Worm (Caenorhabditis elegans): ENCODE data around the gene C37C3.17.

Gene C37C3.17

DNA sequence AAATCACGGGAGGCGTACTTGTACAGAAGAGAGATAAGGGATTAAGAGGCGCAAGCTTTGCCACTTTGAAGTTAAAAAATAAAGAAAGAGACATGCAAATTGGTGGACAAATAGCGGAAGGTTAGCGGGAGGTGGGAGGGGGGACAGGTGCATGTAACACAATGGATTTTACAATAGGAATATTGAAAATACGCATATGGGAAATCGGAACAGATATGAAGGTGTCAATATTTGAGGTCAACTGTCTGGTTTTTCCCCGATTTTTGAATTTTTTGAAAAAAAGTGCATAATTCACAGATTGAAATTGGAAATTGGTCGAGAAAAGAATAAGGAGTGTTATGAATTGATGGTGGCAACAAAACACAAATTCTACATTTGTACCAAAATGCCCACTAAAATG, at the start of gene C37C3.17:
Gene C37C3.17, minus strand, starts transcription at position 101 of the 400 bp plus-strand sequence.
- TF ChIP-seq ets-4 (tag; optimal IDR thresholded peaks at IDR 0.05) (no peak), ceh-2 (tag; optimal IDR thresholded peaks at IDR 0.05) (no peak)

DNA sequence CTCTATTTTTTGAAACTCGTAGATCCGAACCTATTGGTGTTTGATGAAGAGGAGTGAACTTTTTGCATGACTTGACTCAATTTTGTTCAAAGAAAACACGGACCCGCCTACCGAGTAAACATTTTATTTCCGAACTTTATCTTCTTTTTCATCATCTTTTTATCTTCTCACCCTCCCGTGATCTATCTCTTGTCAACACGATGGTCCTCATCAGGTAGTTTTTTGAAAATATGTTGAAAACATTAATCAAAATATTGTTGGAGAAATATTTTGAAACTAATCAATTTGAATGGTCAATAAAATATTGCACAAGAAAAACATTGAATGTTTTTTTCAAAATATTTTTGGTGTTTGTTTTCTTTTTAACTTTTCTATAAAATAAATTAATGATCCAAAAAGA, 46.7 kb upstream of the C37C3.17 start:
- TF ChIP-seq npax-4 (tag; optimal IDR thresholded peaks at IDR 0.05) (no peak), hlh-13 (GFP tag; optimal IDR thresholded peaks at IDR 0.05) (no peak), K02D7.2 (tag; optimal IDR thresholded peaks at IDR 0.05) (no peak)

- TF ChIP-seq elt-4 (tag; optimal IDR thresholded peaks at IDR 0.05) (no peak), dve-1 (tag; optimal IDR thresholded peaks at IDR 0.05) (no peak), C08G9.2 (tag; optimal IDR thresholded peaks at IDR 0.05) (no peak), pha-4 (tag; optimal IDR thresholded peaks at IDR 0.05) (no peak), gmeb-2 (tag; optimal IDR thresholded peaks at IDR 0.05) (no peak), dmd-4 (tag; optimal IDR thresholded peaks at IDR 0.05; ENCODE audit: borderline replicate concordance) (no peak), ceh-19 (GFP tag; optimal IDR thresholded peaks at IDR 0.05) (no peak), ceh-30 (tag; optimal IDR thresholded peaks at IDR 0.05) (no peak)
These were observed 42.7 kb upstream of the C37C3.17 start for ce11 chrV:7904389-7904788.

DNA sequence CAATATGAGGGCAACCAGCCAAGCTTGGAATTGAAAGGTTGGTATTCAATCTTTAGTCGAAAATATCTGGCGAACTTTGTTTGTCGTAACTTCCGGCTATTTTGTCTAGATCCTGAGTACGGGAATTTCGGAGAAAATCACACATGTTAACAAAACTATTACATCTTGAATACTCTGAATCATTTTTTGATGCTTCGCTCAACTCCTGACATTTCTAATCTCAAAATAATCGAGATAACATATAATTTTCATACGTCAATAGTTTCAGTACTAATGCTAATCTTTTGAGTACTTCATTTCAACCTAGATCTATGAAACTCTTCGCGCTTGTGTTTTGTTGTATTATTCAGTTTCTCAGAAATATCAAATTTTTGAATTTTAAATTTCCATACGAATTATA, 39.5 kb upstream of the C37C3.17 start:
- TF ChIP-seq hlh-6 (tag; optimal IDR thresholded peaks at IDR 0.05) (no peak), ceh-45 (GFP tag; IDR thresholded peaks at IDR 0.05) (no peak), pros-1 (tag; optimal IDR thresholded peaks at IDR 0.05) (no peak), ceh-22 (tag; optimal IDR thresholded peaks at IDR 0.05) (no peak), gmeb-2 (tag; optimal IDR thresholded peaks at IDR 0.05) (no peak), nfya-1 (tag; optimal IDR thresholded peaks at IDR 0.05) (no peak), hlh-8 (tag; optimal IDR thresholded peaks at IDR 0.05) (no peak), unc-42 (tag; optimal IDR thresholded peaks at IDR 0.05) (no peak), sox-2 (GFP tag; IDR thresholded peaks at IDR 0.05) (no peak), pha-4 (tag; optimal IDR thresholded peaks at IDR 0.05) (no peak), elt-2 (tag; optimal IDR thresholded peaks at IDR 0.05) (no peak), ahr-1 (tag; optimal IDR thresholded peaks at IDR 0.05) (no peak), ceh-34 (tag; optimal IDR thresholded peaks at IDR 0.05) (no peak), C08G9.2 (tag; optimal IDR thresholded peaks at IDR 0.05) (no peak), npax-4 (tag; optimal IDR thresholded peaks at IDR 0.05) (no peak)

- TF ChIP-seq ceh-48 (tag; optimal IDR thresholded peaks at IDR 0.05), result no peak
- TF ChIP-seq npax-4 (tag; optimal IDR thresholded peaks at IDR 0.05), result no peak
- no peak for TF ChIP-seq che-1 (tag; optimal IDR thresholded peaks at IDR 0.05)
- TF ChIP-seq tbx-2 (tag; optimal IDR thresholded peaks at IDR 0.05), result no peak
- TF ChIP-seq nhr-11 (tag; optimal IDR thresholded peaks at IDR 0.05), result no peak
- no peak for TF ChIP-seq hlh-30 (tag; optimal IDR thresholded peaks at IDR 0.05; ENCODE audit: insufficient read depth)
- TF ChIP-seq zip-5 (tag; optimal IDR thresholded peaks at IDR 0.05), result no peak
- no peak for TF ChIP-seq madf-2 (tag; optimal IDR thresholded peaks at IDR 0.05)
- no peak for TF ChIP-seq K02D7.2 (tag; optimal IDR thresholded peaks at IDR 0.05)
These were observed 38.1 kb upstream of the C37C3.17 start, which contains the start of gene F40A3.7 for ce11 chrV:7899761-7900160. TSS of gene F40A3.7 (minus strand) at chrV:7899861.

DNA sequence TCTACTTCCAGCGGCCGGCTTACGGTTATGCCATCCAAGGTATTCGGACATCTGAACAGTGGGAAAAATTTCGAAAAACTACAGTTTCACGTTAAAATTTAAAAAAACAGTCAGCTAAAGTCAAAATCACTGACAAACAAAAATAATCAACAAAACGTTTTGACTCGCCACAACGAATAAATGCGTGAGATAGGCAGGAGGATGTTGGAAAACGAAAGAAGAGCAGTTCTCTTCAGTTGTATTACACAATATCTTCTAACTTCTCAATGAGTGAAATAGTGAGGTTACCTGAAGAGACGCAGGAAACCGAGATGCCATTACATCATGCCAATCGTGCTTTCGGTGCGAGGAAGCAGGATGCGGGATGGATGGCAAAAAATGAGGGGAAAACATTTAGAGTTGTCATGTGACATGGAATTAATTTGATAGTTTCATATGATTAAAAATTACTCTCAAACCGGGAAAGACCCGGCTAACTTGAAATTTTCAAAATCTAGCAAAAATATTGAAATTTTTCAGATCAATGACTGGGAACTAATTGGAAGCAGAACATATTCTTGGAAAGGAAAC, 32.2 kb upstream of the C37C3.17 start, which contains the start of gene F40A3.6:
Gene F40A3.6, minus strand, starts transcription at position 51 of the 570 bp plus-strand sequence.
- TF ChIP-seq pha-4 (tag; optimal IDR thresholded peaks at IDR 0.05) (no peak), ttx-3 (tag; optimal IDR thresholded peaks at IDR 0.05) (no peak), pat-9 (tag; optimal IDR thresholded peaks at IDR 0.05) (no peak), gmeb-2 (tag; optimal IDR thresholded peaks at IDR 0.05) (no peak), zip-5 (tag; optimal IDR thresholded peaks at IDR 0.05) (no peak), ceh-18 (tag; optimal IDR thresholded peaks at IDR 0.05) (no peak), C38D4.7 (GFP tag; optimal IDR thresholded peaks at IDR 0.05) (no peak), hlh-13 (GFP tag; optimal IDR thresholded peaks at IDR 0.05) (no peak), sox-4 (tag; optimal IDR thresholded peaks at IDR 0.05) (no peak), fkh-6 (tag; optimal IDR thresholded peaks at IDR 0.05) (no peak)

Measured in whole organism, late embryonic.